Worm (Caenorhabditis elegans): ENCODE measurements around the gene sre-40.

Gene sre-40

ce11 chrII:4667572-4667971, 16.0 kb downstream of the sre-40 start, which contains the start of gene fut-5:
Gene fut-5, minus strand, starts transcription at chrII:4667672.
- TF ChIP-seq ztf-1 (GFP tag; conservative IDR thresholded peaks at IDR 0.05), result no peak
- no peak for TF ChIP-seq ZK546.5 (tag; optimal IDR thresholded peaks at IDR 0.05)
- no peak for TF ChIP-seq snpc-4 (tag; optimal IDR thresholded peaks at IDR 0.05)
- no peak for TF ChIP-seq gmeb-1 (tag; optimal IDR thresholded peaks at IDR 0.05)
- TF ChIP-seq fos-1 (tag; optimal IDR thresholded peaks at IDR 0.05), result no peak
- TF ChIP-seq nhr-11 (tag; optimal IDR thresholded peaks at IDR 0.05), result no peak
- no peak for TF ChIP-seq nhr-23 (tag; optimal IDR thresholded peaks at IDR 0.05)
- TF ChIP-seq nhr-10 (tag; optimal IDR thresholded peaks at IDR 0.05), result no peak
- no peak for TF ChIP-seq Y55F3AM.14 (GFP tag; optimal IDR thresholded peaks at IDR 0.05)
- no peak for TF ChIP-seq egl-27 (tag; optimal IDR thresholded peaks at IDR 0.05)
- TF ChIP-seq elt-1 (tag; optimal IDR thresholded peaks at IDR 0.05), result no peak

- TF ChIP-seq gmeb-1 (tag; optimal IDR thresholded peaks at IDR 0.05) (no peak), nhr-77 (tag; optimal IDR thresholded peaks at IDR 0.05) (no peak), ztf-4 (tag; optimal IDR thresholded peaks at IDR 0.05) (no peak), nhr-12 (tag; optimal IDR thresholded peaks at IDR 0.05) (no peak), fos-1 (tag; optimal IDR thresholded peaks at IDR 0.05) (no peak), ZK546.5 (tag; optimal IDR thresholded peaks at IDR 0.05) (no peak), sem-4 (tag; optimal IDR thresholded peaks at IDR 0.05) (no peak), nhr-11 (tag; optimal IDR thresholded peaks at IDR 0.05) (no peak), crh-2 (tag; optimal IDR thresholded peaks at IDR 0.05) (no peak), unc-39 (tag; optimal IDR thresholded peaks at IDR 0.05) (no peak), nhr-237 (tag; optimal IDR thresholded peaks at IDR 0.05) (no peak), ztf-11 (tag; optimal IDR thresholded peaks at IDR 0.05) (no peak), snpc-4 (tag; optimal IDR thresholded peaks at IDR 0.05) (no peak), unc-55 (GFP tag; optimal IDR thresholded peaks at IDR 0.05) (no peak), Y55F3AM.14 (GFP tag; optimal IDR thresholded peaks at IDR 0.05) (no peak), mbf-1 (tag; optimal IDR thresholded peaks at IDR 0.05) (no peak)
Measured at ce11 chrII:4665359-4665758, 18.2 kb downstream of the sre-40 start, which contains the start of gene T05A7.11. Gene T05A7.11, minus strand, starts transcription at chrII:4665459.

ce11 chrII:4663186-4663585, 20.4 kb downstream of the sre-40 start, which contains the start of gene T05A7.12:
Gene T05A7.12, minus strand, starts transcription at chrII:4663286.
- TF ChIP-seq alr-1 (tag; optimal IDR thresholded peaks at IDR 0.05) (no peak), ceh-82 (tag; optimal IDR thresholded peaks at IDR 0.05) (no peak), ztf-11 (tag; optimal IDR thresholded peaks at IDR 0.05) (no peak), nhr-237 (tag; optimal IDR thresholded peaks at IDR 0.05) (no peak), sma-9 (GFP tag; optimal IDR thresholded peaks at IDR 0.05) (no peak), sma-9 (tag; optimal IDR thresholded peaks at IDR 0.05) (no peak), egl-27 (tag; optimal IDR thresholded peaks at IDR 0.05) (no peak), sma-3 (GFP tag; optimal IDR thresholded peaks at IDR 0.05) (no peak), lsy-2 (tag; optimal IDR thresholded peaks at IDR 0.05) (no peak), ceh-16 (tag; optimal IDR thresholded peaks at IDR 0.05) (no peak), Y55F3AM.14 (GFP tag; optimal IDR thresholded peaks at IDR 0.05) (no peak), ZK546.5 (tag; optimal IDR thresholded peaks at IDR 0.05) (no peak), snpc-4 (tag; optimal IDR thresholded peaks at IDR 0.05) (no peak), nhr-10 (tag; optimal IDR thresholded peaks at IDR 0.05) (no peak), elt-1 (tag; optimal IDR thresholded peaks at IDR 0.05) (no peak)

- TF ChIP-seq mdl-1 (tag; optimal IDR thresholded peaks at IDR 0.05) (no peak), fos-1 (tag; optimal IDR thresholded peaks at IDR 0.05) (no peak), peb-1 (tag; optimal IDR thresholded peaks at IDR 0.05) (no peak), ztf-11 (tag; optimal IDR thresholded peaks at IDR 0.05) (no peak), nhr-77 (tag; optimal IDR thresholded peaks at IDR 0.05) (no peak), egl-27 (tag; optimal IDR thresholded peaks at IDR 0.05) (no peak), nhr-21 (tag; optimal IDR thresholded peaks at IDR 0.05) (no peak), Y55F3AM.14 (GFP tag; optimal IDR thresholded peaks at IDR 0.05) (no peak), sma-3 (GFP tag; optimal IDR thresholded peaks at IDR 0.05) (no peak), blmp-1 (tag; optimal IDR thresholded peaks at IDR 0.05; ENCODE audit: insufficient read depth) (no peak)
Measured at ce11 chrII:4661278-4661677, 22.3 kb downstream of the sre-40 start, which contains the start of gene T05A7.13. Gene T05A7.13, minus strand, starts transcription at chrII:4661378.

ce11 chrII:4658245-4658644, 25.3 kb downstream of the sre-40 start:
- TF ChIP-seq ztf-1 (GFP tag; conservative IDR thresholded peaks at IDR 0.05) (no peak), gmeb-1 (tag; optimal IDR thresholded peaks at IDR 0.05) (no peak), lsy-2 (tag; optimal IDR thresholded peaks at IDR 0.05) (no peak), nhr-129 (tag; optimal IDR thresholded peaks at IDR 0.05) (no peak), skn-1 (tag; optimal IDR thresholded peaks at IDR 0.05) (no peak), nhr-11 (tag; optimal IDR thresholded peaks at IDR 0.05) (no peak), fos-1 (tag; optimal IDR thresholded peaks at IDR 0.05) (no peak), sem-4 (tag; optimal IDR thresholded peaks at IDR 0.05) (no peak), mdl-1 (tag; optimal IDR thresholded peaks at IDR 0.05) (no peak), nhr-23 (tag; optimal IDR thresholded peaks at IDR 0.05) (no peak), ZK546.5 (tag; optimal IDR thresholded peaks at IDR 0.05) (no peak), unc-55 (GFP tag; optimal IDR thresholded peaks at IDR 0.05) (no peak), blmp-1 (tag; optimal IDR thresholded peaks at IDR 0.05; ENCODE audit: insufficient read depth) (no peak), alr-1 (tag; optimal IDR thresholded peaks at IDR 0.05) (no peak), crh-2 (tag; optimal IDR thresholded peaks at IDR 0.05) (no peak), Y55F3AM.14 (GFP tag; optimal IDR thresholded peaks at IDR 0.05) (no peak)
